Fruit fly (Drosophila melanogaster): Measurements from ENCODE around the gene CG4045.
A peak's percentile ranks its signal among the peaks of the same experiment; 100 is the strongest.

Gene CG4045

DNA sequence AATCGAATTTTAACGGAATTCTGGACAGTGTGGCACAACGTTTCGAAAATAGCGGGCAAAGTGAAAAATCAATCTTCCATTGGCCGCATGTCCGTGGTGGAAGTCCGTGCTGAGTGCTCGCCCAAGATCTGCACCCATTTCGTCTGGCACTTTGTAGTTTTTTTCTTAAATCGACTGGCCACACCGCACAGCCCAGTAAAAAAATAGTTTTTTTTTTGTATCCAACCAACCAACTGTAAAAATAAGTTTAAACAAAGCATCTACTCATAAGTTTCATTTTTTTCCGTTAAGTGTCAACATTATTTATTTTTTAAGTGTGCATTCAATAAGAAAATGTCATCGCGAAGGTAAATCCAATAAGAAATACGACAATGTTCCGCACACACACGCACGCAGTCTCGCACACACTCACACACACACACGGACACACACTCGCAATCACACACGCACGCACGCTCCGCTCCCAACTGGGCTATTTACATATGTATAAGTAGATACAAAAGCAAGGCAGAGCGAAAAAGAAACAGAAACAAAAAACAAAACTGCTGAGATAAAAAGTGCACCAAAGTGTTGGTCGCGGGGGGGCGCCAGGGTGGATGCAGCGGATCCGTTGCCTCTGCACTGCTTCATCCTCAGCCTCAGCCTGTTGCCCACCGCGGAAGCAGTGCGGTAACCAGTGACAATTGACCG lies 18.5 kb upstream of the CG4045 start, which contains the start of gene csw (continued):
- TF ChIP-seq corto (GFP tag; optimal IDR thresholded peaks at IDR 0.05): no peak
- TF ChIP-seq CG13424 (tag; optimal IDR thresholded peaks at IDR 0.05): no peak
- peak; percentile 4 to 27 for TF ChIP-seq Hr51 (GFP tag; optimal IDR thresholded peaks at IDR 0.05)
- peak; percentile 62 for TF ChIP-seq Sin3A (optimal IDR thresholded peaks at IDR 0.05)
- TF ChIP-seq CG32532 (GFP tag; IDR thresholded peaks at IDR 0.05): no peak
- TF ChIP-seq ewg (GFP tag; optimal IDR thresholded peaks at IDR 0.05): peak; percentile 61
- TF ChIP-seq CG8089 (GFP tag; optimal IDR thresholded peaks at IDR 0.05): no peak
- 0 out of 2 replicates have a peak, but pooled peaks have one; percentile 14 for TF ChIP-seq unc-4 (GFP tag; IDR thresholded peaks at IDR 0.05; ENCODE audit: partially characterized antibody)
- TF ChIP-seq pum (GFP tag; optimal IDR thresholded peaks at IDR 0.05): peak; percentile 53
- TF ChIP-seq Drgx (GFP tag; IDR thresholded peaks at IDR 0.05): peak; percentile 86
- TF ChIP-seq CG30431 (GFP tag; optimal IDR thresholded peaks at IDR 0.05): no peak
- peak; percentile 86 for TF ChIP-seq CG1603 (tag; optimal IDR thresholded peaks at IDR 0.05)
- TF ChIP-seq CG17186 (GFP tag; optimal IDR thresholded peaks at IDR 0.05): peak; percentile 79
- no peak for TF ChIP-seq CG15011 (GFP tag; optimal IDR thresholded peaks at IDR 0.05)
- TF ChIP-seq Fer3 (tag; optimal IDR thresholded peaks at IDR 0.05): peak; percentile 19
- TF ChIP-seq CG18262 (tag; optimal IDR thresholded peaks at IDR 0.05): no peak
- no peak for TF ChIP-seq CG9437 (GFP tag; optimal IDR thresholded peaks at IDR 0.05)
- TF ChIP-seq disco-r (GFP tag; optimal IDR thresholded peaks at IDR 0.05): peak; percentile 32
- peak; percentile 54 for TF ChIP-seq CG8944 (GFP tag; optimal IDR thresholded peaks at IDR 0.05)
- no peak for TF ChIP-seq yki (optimal IDR thresholded peaks at IDR 0.05)
- TF ChIP-seq Antp (GFP tag; optimal IDR thresholded peaks at IDR 0.05): peak; percentile 60
- TF ChIP-seq sna (GFP tag; IDR thresholded peaks at IDR 0.05; ENCODE audit: partially characterized antibody): no peak
- no peak for TF ChIP-seq pros (GFP tag; optimal IDR thresholded peaks at IDR 0.05)
- TF ChIP-seq lbe (GFP tag; optimal IDR thresholded peaks at IDR 0.05): no peak
- TF ChIP-seq CG18599 (GFP tag; optimal IDR thresholded peaks at IDR 0.05): peak; percentile 31
- no peak for TF ChIP-seq CG7987 (GFP tag; optimal IDR thresholded peaks at IDR 0.05)
- no peak for TF ChIP-seq esg (GFP tag; conservative IDR thresholded peaks at IDR 0.05)
- TF ChIP-seq onecut (GFP tag; IDR thresholded peaks at IDR 0.05): peak; percentile 94
- TF ChIP-seq zen2 (GFP tag; IDR thresholded peaks at IDR 0.05; ENCODE audit: partially characterized antibody): no peak
- TF ChIP-seq fu2 (GFP tag; optimal IDR thresholded peaks at IDR 0.05): peak; percentile 41
- no peak for TF ChIP-seq bigmax (GFP tag; optimal IDR thresholded peaks at IDR 0.05)
- peak; percentile 65 for TF ChIP-seq dm (GFP tag; optimal IDR thresholded peaks at IDR 0.05)
- no peak; the same call in 1 of the 2 replicates for TF ChIP-seq CG11247 (GFP tag; IDR thresholded peaks at IDR 0.05)
- TF ChIP-seq CG12071 (GFP tag; optimal IDR thresholded peaks at IDR 0.05): no peak
- peak; percentile 33 for TF ChIP-seq Side (GFP tag; optimal IDR thresholded peaks at IDR 0.05)
- TF ChIP-seq hth (optimal IDR thresholded peaks at IDR 0.05): no peak
- peak; percentile 22 for TF ChIP-seq CG9817 (tag; optimal IDR thresholded peaks at IDR 0.05)
- no peak for TF ChIP-seq CG1024 (GFP tag; IDR thresholded peaks at IDR 0.05)
- peak; percentile 83 for TF ChIP-seq E2f2 (GFP tag; IDR thresholded peaks at IDR 0.05)
- TF ChIP-seq CG6683 (GFP tag; optimal IDR thresholded peaks at IDR 0.05): no peak
- TF ChIP-seq CG4854 (GFP tag; optimal IDR thresholded peaks at IDR 0.05): peak; percentile 7
- TF ChIP-seq Bgb (GFP tag; IDR thresholded peaks at IDR 0.05; ENCODE audit: partially characterized antibody): peak; percentile 63; the same call in 1 of the 2 replicates
- peak; percentile 52; the same call in 2 of the 3 replicates for TF ChIP-seq CG34422 (GFP tag; IDR thresholded peaks at IDR 0.05)
- peak; percentile 34 for TF ChIP-seq CG10366 (GFP tag; IDR thresholded peaks at IDR 0.05)
- peak; percentile 67 for TF ChIP-seq CG42726 (GFP tag; IDR thresholded peaks at IDR 0.05; ENCODE audit: partially characterized antibody)
- TF ChIP-seq CG3847 (GFP tag; IDR thresholded peaks at IDR 0.05): peak; percentile 87
- TF ChIP-seq gcm2 (GFP tag; optimal IDR thresholded peaks at IDR 0.05): no peak
- TF ChIP-seq crol (GFP tag; IDR thresholded peaks at IDR 0.05): peak; percentile 64
- TF ChIP-seq grn (GFP tag; optimal IDR thresholded peaks at IDR 0.05): no peak
- 0 out of 3 replicates have a peak, but pooled peaks have one; percentile 21 for TF ChIP-seq CG11456 (GFP tag; IDR thresholded peaks at IDR 0.05)

All from whole organism, embryonic.